Worm (Caenorhabditis elegans): ENCODE results near the gene T05A10.6.

Gene T05A10.6

DNA sequence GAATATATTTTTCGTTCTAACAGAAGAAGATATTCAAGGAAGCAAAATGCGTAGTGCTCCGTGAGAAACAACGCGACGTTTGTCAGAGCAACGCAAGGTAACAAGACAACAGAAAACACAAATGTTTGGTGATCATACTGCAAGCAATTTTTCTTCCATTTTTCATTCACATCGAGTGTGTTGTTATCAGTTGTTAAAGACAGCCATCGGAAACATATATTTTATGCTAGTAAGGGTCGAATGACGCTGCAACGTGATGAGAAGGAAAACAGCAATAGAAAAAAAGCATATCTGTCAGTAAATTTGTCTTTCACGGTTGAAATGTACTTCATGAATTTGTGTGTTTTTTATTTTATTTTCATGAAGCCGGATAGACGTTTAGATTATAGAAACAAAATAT is 46.4 kb downstream of the T05A10.6 start:
- TF ChIP-seq W03F9.2 (tag; optimal IDR thresholded peaks at IDR 0.05) (no peak), him-1 (tag; optimal IDR thresholded peaks at IDR 0.05) (no peak), dao-5 (tag; optimal IDR thresholded peaks at IDR 0.05) (no peak)

DNA sequence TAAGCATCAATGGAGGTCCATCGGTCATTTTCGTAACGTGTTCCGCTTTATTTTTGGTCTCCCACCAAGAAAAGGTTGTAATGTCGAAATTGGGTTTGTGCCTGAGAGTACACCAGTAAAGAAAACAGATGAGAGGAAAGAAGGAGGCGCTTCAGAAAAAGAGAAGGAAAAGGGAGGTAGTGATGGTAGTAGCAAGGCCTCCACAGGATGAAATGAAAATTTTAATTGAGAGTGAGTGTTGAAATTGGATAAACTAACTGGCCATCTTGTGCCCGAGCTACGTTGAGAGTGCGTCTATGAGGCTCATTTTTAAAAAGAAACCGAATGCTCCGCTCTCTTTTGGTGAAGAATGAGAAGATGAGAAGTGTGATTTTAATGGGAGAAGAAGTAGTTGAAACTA is 48.2 kb downstream of the T05A10.6 start, which contains the start of gene R07A4.2:
Gene R07A4.2, minus strand, starts transcription at position 101 of the 400 bp plus-strand sequence.
- TF ChIP-seq him-1 (tag; optimal IDR thresholded peaks at IDR 0.05) (no peak), dao-5 (tag; optimal IDR thresholded peaks at IDR 0.05) (no peak), W03F9.2 (tag; optimal IDR thresholded peaks at IDR 0.05) (no peak)
